Worm (Caenorhabditis elegans) whole organism, L4 larva: ENCODE results near the gene srsx-15.

ENCODE experiments used
- D1046.2 ChIP-seq: fragments of 200-800 bp; sonication (Bioruptor generic); IDR thresholded peaks from 2 replicates; pipeline ENCODE4 v1.3.6; 2022; ENCODE audit warnings: missing genetic modification characterization, missing compliant biosample characterization
- F10B5.3 ChIP-seq: sonication (generic microtip); optimal IDR thresholded peaks from 2 replicates; lab custom pipeline; 2016; ENCODE audit warnings: mild to moderate bottlenecking, missing genetic modification characterization, missing compliant biosample characterization
- ZK337.2 ChIP-seq: fragments of 200-800 bp; sonication (Bioruptor generic); IDR thresholded peaks from 2 replicates; pipeline ENCODE4 v1.3.6; 2022; ENCODE audit warnings: missing genetic modification reagents, missing genetic modification characterization, missing compliant biosample characterization
- ZK546.5 ChIP-seq, 2 experiments: sonication (generic microtip); optimal IDR thresholded peaks; 2 replicates each; lab custom pipeline; 2017; ENCODE audit warnings: missing biosample characterization in 2 of 2, missing genetic modification characterization in 2 of 2
- ama-1 ChIP-seq: fragments of 150-350 bp; optimal IDR thresholded peaks from 2 replicates; lab custom pipeline; 2014; ENCODE audit warnings: inconsistent platforms, mixed read lengths
- arid-1 ChIP-seq: fragments of 200-800 bp; sonication (Bioruptor generic); conservative IDR thresholded peaks from 2 replicates; pipeline ENCODE4 v1.3.6; 2022; ENCODE audit warnings: missing genetic modification reagents, missing genetic modification characterization, missing compliant biosample characterization
- ceh-28 ChIP-seq: fragments of 150-350 bp; optimal IDR thresholded peaks from 2 replicates; lab custom pipeline; 2014; ENCODE audit warnings: missing biosample characterization, missing genetic modification reagents, missing genetic modification characterization
- ceh-62 ChIP-seq: sonication (generic microtip); optimal IDR thresholded peaks from 2 replicates; lab custom pipeline; 2017; ENCODE audit warnings: missing biosample characterization, missing genetic modification characterization
- ces-1 ChIP-seq: fragments of 150-350 bp; sonication (generic microtip); optimal IDR thresholded peaks from 4 replicates; lab custom pipeline; 2014; ENCODE audit warnings: missing biosample characterization, missing genetic modification reagents, missing genetic modification characterization
- cey-2 ChIP-seq: sonication (generic microtip); optimal IDR thresholded peaks from 3 replicates; lab custom pipeline; 2017; ENCODE audit warnings: missing genetic modification characterization, mild to moderate bottlenecking, missing compliant biosample characterization, antibody characterized with exemption, borderline replicate concordance; ENCODE audit not compliant: insufficient read depth
- daf-16 ChIP-seq, 3 experiments: sonication (generic microtip); optimal IDR thresholded peaks; 2 replicates each; lab custom pipeline; 2016 to 2017; ENCODE audit warnings: missing genetic modification characterization in 3 of 3, missing genetic modification reagents in 3 of 3, mild to moderate bottlenecking in 2 of 3, missing compliant biosample characterization in 2 of 3, missing biosample characterization in 1 of 3, moderate library complexity in 1 of 3
- daf-19 ChIP-seq: fragments of 200-800 bp; sonication (Bioruptor generic); conservative IDR thresholded peaks from 2 replicates; pipeline ENCODE4 v1.3.6; 2022; ENCODE audit warnings: missing genetic modification characterization, missing compliant biosample characterization
- dmd-9 ChIP-seq: fragments of 200-800 bp; sonication (Bioruptor generic); IDR thresholded peaks from 2 replicates; pipeline ENCODE4 v1.3.6; 2022; ENCODE audit warnings: missing genetic modification reagents, missing genetic modification characterization, missing compliant biosample characterization
- dpl-1 ChIP-seq: fragments of 150-350 bp; optimal IDR thresholded peaks from 2 replicates; lab custom pipeline; 2014; ENCODE audit warnings: missing biosample characterization, missing genetic modification reagents, missing genetic modification characterization
- dve-1 ChIP-seq: sonication (generic microtip); optimal IDR thresholded peaks from 2 replicates; lab custom pipeline; 2017; ENCODE audit warnings: antibody characterized with exemption, mild to moderate bottlenecking, missing genetic modification characterization, missing compliant biosample characterization; ENCODE audit not compliant: insufficient read depth
- egl-27 ChIP-seq: sonication (generic microtip); optimal IDR thresholded peaks from 3 replicates; lab custom pipeline; 2017; ENCODE audit warnings: missing biosample characterization, missing genetic modification reagents, missing genetic modification characterization
- fkh-10 ChIP-seq: fragments of 150-350 bp; optimal IDR thresholded peaks from 2 replicates; lab custom pipeline; 2014; ENCODE audit warnings: missing biosample characterization, missing genetic modification reagents, missing genetic modification characterization
- hif-1 ChIP-seq, 2 experiments: sonication (generic microtip); optimal IDR thresholded peaks; 2 replicates each; lab custom pipeline; 2016 to 2017; ENCODE audit warnings: missing compliant biosample characterization in 2 of 2, missing genetic modification characterization in 2 of 2, missing genetic modification reagents in 2 of 2, missing genotype in 2 of 2, mild to moderate bottlenecking in 1 of 2
- hlh-30 ChIP-seq: sonication (generic microtip); optimal IDR thresholded peaks from 2 replicates; lab custom pipeline; 2017; ENCODE audit warnings: antibody characterized with exemption, mild to moderate bottlenecking, missing genetic modification characterization, missing compliant biosample characterization; ENCODE audit not compliant: insufficient read depth
- hmg-1.1 ChIP-seq: fragments of 200-800 bp; sonication (Bioruptor generic); IDR thresholded peaks from 2 replicates; pipeline ENCODE4 v1.3.6; 2022; ENCODE audit warnings: missing genetic modification reagents, missing genetic modification characterization, missing compliant biosample characterization
- lin-1 ChIP-seq: fragments of 200-800 bp; sonication (Bioruptor generic); IDR thresholded peaks from 2 replicates; pipeline ENCODE4 v1.3.6; 2022; ENCODE audit warnings: missing genetic modification reagents, missing genetic modification characterization, missing compliant biosample characterization
- lin-39 ChIP-seq: fragments of 150-350 bp; optimal IDR thresholded peaks from 2 replicates; lab custom pipeline; 2014; ENCODE audit warnings: missing biosample characterization, missing genetic modification reagents, missing genetic modification characterization
- madf-9 ChIP-seq: fragments of 200-800 bp; sonication (Bioruptor generic); conservative IDR thresholded peaks from 2 replicates; pipeline ENCODE4 v1.3.6; 2022; ENCODE audit warnings: missing genetic modification reagents, missing genetic modification characterization, missing compliant biosample characterization
- mdl-1 ChIP-seq, 2 experiments: fragments of 150-350 bp in 1 of 2; sonication (generic microtip) in 1 of 2; optimal IDR thresholded peaks; 2 replicates each; lab custom pipeline; 2014 to 2017; ENCODE audit warnings: missing biosample characterization in 2 of 2, missing genetic modification characterization in 2 of 2
- mdt-29 ChIP-seq: fragments of 200-800 bp; sonication (Bioruptor generic); IDR thresholded peaks from 2 replicates; pipeline ENCODE4 v1.3.6; 2022; ENCODE audit warnings: missing genetic modification reagents, missing genetic modification characterization, missing compliant biosample characterization
- mxl-3 ChIP-seq: fragments of 200-800 bp; sonication (Bioruptor generic); optimal IDR thresholded peaks from 2 replicates; lab custom pipeline; 2018; ENCODE audit warnings: mild to moderate bottlenecking, missing genetic modification characterization, missing compliant biosample characterization
- nhr-10 ChIP-seq: fragments of 150-350 bp; optimal IDR thresholded peaks from 2 replicates; lab custom pipeline; 2014; ENCODE audit warnings: missing biosample characterization, missing genetic modification characterization
- nhr-102 ChIP-seq: sonication (generic microtip); optimal IDR thresholded peaks from 2 replicates; lab custom pipeline; 2016; ENCODE audit warnings: mild to moderate bottlenecking, missing genetic modification characterization, moderate library complexity, missing compliant biosample characterization
- nhr-11 ChIP-seq: fragments of 150-350 bp; optimal IDR thresholded peaks from 2 replicates; lab custom pipeline; 2014; ENCODE audit warnings: missing biosample characterization, missing genetic modification characterization
- nhr-111 ChIP-seq: fragments of 200-800 bp; sonication (Bioruptor generic); optimal IDR thresholded peaks from 2 replicates; lab custom pipeline; 2018; ENCODE audit warnings: mild to moderate bottlenecking, missing genetic modification characterization, missing compliant biosample characterization
- nhr-237 ChIP-seq: sonication (generic microtip); optimal IDR thresholded peaks from 2 replicates; lab custom pipeline; 2017; ENCODE audit warnings: missing biosample characterization, missing genetic modification characterization
- nhr-25 ChIP-seq: sonication (generic microtip); optimal IDR thresholded peaks from 2 replicates; lab custom pipeline; 2017; ENCODE audit warnings: missing genetic modification characterization, mild to moderate bottlenecking, missing compliant biosample characterization, antibody characterized with exemption, moderate library complexity, borderline replicate concordance; ENCODE audit not compliant: insufficient read depth
- nhr-28 ChIP-seq: fragments of 150-350 bp; optimal IDR thresholded peaks from 2 replicates; lab custom pipeline; 2014; ENCODE audit warnings: missing biosample characterization, missing genetic modification characterization
- nhr-77 ChIP-seq: fragments of 150-350 bp; optimal IDR thresholded peaks from 2 replicates; lab custom pipeline; 2014; ENCODE audit warnings: missing biosample characterization, missing genetic modification characterization
- php-3 ChIP-seq: fragments of 200-800 bp; sonication (Bioruptor generic); IDR thresholded peaks from 2 replicates; pipeline ENCODE4 v1.3.6; 2022; ENCODE audit warnings: missing genetic modification reagents, missing genetic modification characterization, missing compliant biosample characterization
- rbr-2 ChIP-seq: sonication (generic microtip); optimal IDR thresholded peaks from 2 replicates; lab custom pipeline; 2016; ENCODE audit warnings: missing genotype, missing genetic modification characterization, missing compliant biosample characterization
- snpc-1.2 ChIP-seq: fragments of 200-800 bp; sonication (Bioruptor generic); IDR thresholded peaks from 2 replicates; pipeline ENCODE4 v1.3.6; 2022; ENCODE audit warnings: missing genetic modification reagents, missing genetic modification characterization, missing compliant biosample characterization
- snpc-4 ChIP-seq: fragments of 150-350 bp; optimal IDR thresholded peaks from 2 replicates; lab custom pipeline; 2014; ENCODE audit warnings: missing biosample characterization, missing genetic modification characterization
- spr-1 ChIP-seq: sonication (generic microtip); optimal IDR thresholded peaks from 2 replicates; lab custom pipeline; 2016; ENCODE audit warnings: mild to moderate bottlenecking, missing genetic modification characterization, missing compliant biosample characterization
- unc-39 ChIP-seq: sonication (generic microtip); optimal IDR thresholded peaks from 2 replicates; lab custom pipeline; 2017; ENCODE audit warnings: missing biosample characterization, missing genetic modification characterization
- unc-62 ChIP-seq, 3 experiments: fragments of 150-350 bp in 1 of 3; sonication (generic microtip); optimal IDR thresholded peaks in 2 of 3; peaks in 1 of 3; 1 replicate in 1 of 3; 2 replicates in 2 of 3; lab custom pipeline; 2014 to 2017; ENCODE audit warnings: missing biosample characterization in 3 of 3, missing genetic modification characterization in 3 of 3, missing genetic modification reagents in 3 of 3, missing genotype in 1 of 3
- zfp-2 ChIP-seq: sonication (generic microtip); optimal IDR thresholded peaks from 2 replicates; lab custom pipeline; 2016; ENCODE audit warnings: mild to moderate bottlenecking, missing genetic modification characterization, missing compliant biosample characterization
- zip-11 ChIP-seq: fragments of 200-800 bp; sonication (Bioruptor generic); IDR thresholded peaks from 2 replicates; pipeline ENCODE4 v1.3.6; 2022; ENCODE audit warnings: missing genetic modification characterization, missing compliant biosample characterization
- ztf-11 ChIP-seq: fragments of 150-350 bp; optimal IDR thresholded peaks from 2 replicates; lab custom pipeline; 2014; ENCODE audit warnings: missing biosample characterization, missing genetic modification characterization

srsx-15 gene

ce11 chrIV:5600316-5600715, 23.3 kb downstream of the srsx-15 start (continued):
- TF ChIP-seq nhr-25 (tag; lab: Kevin White, UChicago) (no peak), snpc-1.2 (peak; percentile 47; the same call in 1 of the 2 replicates)

DNA sequence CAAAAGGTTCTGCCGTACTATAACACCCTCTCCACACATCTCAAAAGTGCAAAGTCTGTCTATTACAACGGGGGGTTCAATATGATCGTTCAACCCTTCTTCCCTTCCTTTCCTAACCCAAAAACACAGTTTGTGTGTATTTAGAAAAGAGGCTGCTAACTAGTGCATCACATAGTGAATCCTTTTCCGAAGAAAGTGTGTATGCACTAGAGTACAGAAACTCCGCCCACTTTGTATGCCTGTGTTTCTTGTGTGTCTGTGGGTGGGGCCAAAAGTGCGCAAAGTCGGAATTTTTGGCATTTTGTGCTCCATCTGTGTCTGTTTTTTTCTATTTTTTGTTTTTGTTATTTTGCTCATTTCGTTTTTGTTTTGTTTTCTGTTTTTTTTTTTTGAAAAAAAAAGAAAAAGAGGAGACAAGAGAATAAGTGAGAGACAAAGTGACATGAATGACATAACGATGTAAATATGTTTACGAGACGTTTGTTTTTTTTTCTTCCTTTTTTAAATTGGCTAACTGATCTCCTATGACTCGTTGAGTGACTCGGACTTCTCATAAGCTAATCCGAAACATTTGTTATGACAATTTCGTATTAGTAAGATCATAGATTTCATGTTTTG, 25.0 kb downstream of the srsx-15 start:
- TF ChIP-seq ceh-28 (tag; lab: Kevin White, UChicago), result no peak
- no peak for TF ChIP-seq madf-9 (GFP tag; lab: Robert Waterston, UW)
- TF ChIP-seq nhr-10, result no peak
- no peak for TF ChIP-seq unc-62 (GFP tag; optimal IDR thresholded peaks at IDR 0.05 in 1 of 2; lab: Kevin White, UChicago)
- TF ChIP-seq unc-62 (tag; optimal IDR thresholded peaks at IDR 0.05; lab: Kevin White, UChicago), result no peak
- TF ChIP-seq ceh-62 (tag; lab: Kevin White, UChicago), result no peak
- no peak for TF ChIP-seq cey-2
- TF ChIP-seq dmd-9 (GFP tag; lab: Robert Waterston, UW), result 0 out of 2 replicates have a peak, but pooled peaks have one; percentile 22
- no peak for TF ChIP-seq fkh-10 (GFP tag; lab: Kevin White, UChicago)
- peak in 1 of 2 experiments; percentile 91 for TF ChIP-seq daf-16 (GFP tag; optimal IDR thresholded peaks at IDR 0.05; lab: Kevin White, UChicago)
- peak; percentile 26 for TF ChIP-seq daf-16 (tag; optimal IDR thresholded peaks at IDR 0.05; lab: Kevin White, UChicago)
- TF ChIP-seq ama-1, result peak; percentile 45
- no peak for TF ChIP-seq lin-1 (GFP tag; lab: Robert Waterston, UW)
- TF ChIP-seq F10B5.3 (tag; lab: Kevin White, UChicago), result no peak
- TF ChIP-seq mdt-29 (GFP tag; lab: Robert Waterston, UW), result no peak
- no peak for TF ChIP-seq nhr-11 (tag; lab: Kevin White, UChicago)
- no peak for TF ChIP-seq egl-27 (tag; lab: Kevin White, UChicago)
- TF ChIP-seq nhr-237 (tag; lab: Kevin White, UChicago), result no peak
- TF ChIP-seq rbr-2 (tag; lab: Kevin White, UChicago), result peak; percentile 26
- TF ChIP-seq daf-19 (GFP tag; lab: Robert Waterston, UW), result no peak
- no peak for TF ChIP-seq zip-11 (GFP tag; lab: Robert Waterston, UW)
- TF ChIP-seq nhr-102 (tag; lab: Kevin White, UChicago), result no peak
- TF ChIP-seq ZK337.2, result no peak
- no peak for TF ChIP-seq zfp-2 (tag; lab: Kevin White, UChicago)
- peak; percentile 71 for TF ChIP-seq nhr-28 (tag; lab: Kevin White, UChicago)
- TF ChIP-seq D1046.2 (GFP tag; lab: Robert Waterston, UW), result no peak
- TF ChIP-seq php-3 (GFP tag; lab: Robert Waterston, UW), result no peak
- peak in 1 of 2 experiments; percentile 0 for TF ChIP-seq hif-1 (tag; optimal IDR thresholded peaks at IDR 0.05; lab: Kevin White, UChicago)

- TF ChIP-seq hlh-30 (tag; lab: Kevin White, UChicago) (peak; percentile 23), lin-39 (no peak), ZK546.5 (tag; optimal IDR thresholded peaks at IDR 0.05; lab: Kevin White, UChicago) (no peak)
Measured at ce11 chrIV:5595567-5595966, 28.1 kb downstream of the srsx-15 start.

- TF ChIP-seq snpc-4 (no peak), dve-1 (tag; lab: Kevin White, UChicago) (peak; percentile 71), dpl-1 (GFP tag; lab: Kevin White, UChicago) (no peak), arid-1 (GFP tag; lab: Robert Waterston, UW) (no peak), hmg-1.1 (GFP tag; lab: Robert Waterston, UW) (peak; percentile 52; the same call in 1 of the 2 replicates), mdl-1 (tag; optimal IDR thresholded peaks at IDR 0.05; lab: Kevin White, UChicago) (peak in 1 of 2 experiments; percentile 78), nhr-111 (GFP tag; lab: Kevin White, UChicago) (no peak), nhr-77 (tag; lab: Kevin White, UChicago) (peak; percentile 8), ztf-11 (tag; lab: Kevin White, UChicago) (no peak), unc-39 (tag; lab: Kevin White, UChicago) (no peak), zip-11 (GFP tag; lab: Robert Waterston, UW) (no peak), mxl-3 (GFP tag; lab: Kevin White, UChicago) (peak; percentile 29), rbr-2 (tag; lab: Kevin White, UChicago) (peak; percentile 61), mdt-29 (GFP tag; lab: Robert Waterston, UW) (no peak), nhr-25 (tag; lab: Kevin White, UChicago) (peak; percentile 83), spr-1 (no peak), ces-1 (GFP tag; lab: Kevin White, UChicago) (no peak), cey-2 (no peak)
Measured at ce11 chrIV:5593804-5594214, 29.8 kb downstream of the srsx-15 start.
